Worm (Caenorhabditis elegans): Measurements from ENCODE around the gene Y22D7AL.16.

DNA sequence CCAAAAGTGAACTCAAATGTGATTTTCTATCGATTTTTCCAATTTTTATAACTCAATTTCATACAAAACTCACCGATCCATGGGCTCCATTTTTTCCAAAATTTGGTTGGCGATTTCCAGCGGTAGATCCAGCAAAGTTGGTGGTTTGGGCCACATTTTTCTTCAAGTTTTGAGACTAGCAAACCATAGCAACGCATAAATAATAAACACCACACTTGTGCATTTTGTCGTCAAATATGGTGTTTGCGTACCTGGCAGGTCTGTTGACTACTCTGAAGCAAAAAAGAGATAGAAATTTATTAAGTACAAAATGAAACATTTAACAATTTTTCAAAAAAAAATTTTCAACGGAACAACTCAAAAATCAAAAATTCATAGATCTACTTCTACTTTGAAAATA lies 40.3 kb upstream of the Y22D7AL.16 start:
- TF ChIP-seq nhr-11 (tag; optimal IDR thresholded peaks at IDR 0.05), result no peak
- TF ChIP-seq egl-5 (tag; optimal IDR thresholded peaks at IDR 0.05), result no peak
- no peak for TF ChIP-seq nhr-12 (tag; optimal IDR thresholded peaks at IDR 0.05)
- no peak for TF ChIP-seq nhr-237 (tag; optimal IDR thresholded peaks at IDR 0.05)
- TF ChIP-seq sea-2 (GFP tag; optimal IDR thresholded peaks at IDR 0.05), result no peak
- TF ChIP-seq R02D3.7 (tag; optimal IDR thresholded peaks at IDR 0.05), result no peak
- TF ChIP-seq nhr-28 (tag; optimal IDR thresholded peaks at IDR 0.05), result no peak
- no peak for TF ChIP-seq aly-2 (tag; optimal IDR thresholded peaks at IDR 0.05)
- no peak for TF ChIP-seq ceh-9 (tag; optimal IDR thresholded peaks at IDR 0.05)
- no peak for TF ChIP-seq elt-3 (tag; optimal IDR thresholded peaks at IDR 0.05)
- no peak for TF ChIP-seq nhr-77 (tag; optimal IDR thresholded peaks at IDR 0.05)
- no peak for TF ChIP-seq ama-1 (optimal IDR thresholded peaks at IDR 0.05)
- no peak for TF ChIP-seq tbx-2 (tag; optimal IDR thresholded peaks at IDR 0.05)
- no peak for TF ChIP-seq pha-4 (tag; optimal IDR thresholded peaks at IDR 0.05)
